Fruit fly (Drosophila melanogaster) whole organism, embryonic: Measurements from ENCODE around the gene yellow-g2.
A peak's percentile ranks its signal among the peaks of the same experiment; 100 is the strongest.

Experiments used
- CG12659 ChIP-seq: fragments of 200-800 bp; sonication (Bioruptor generic); optimal IDR thresholded peaks from 3 replicates; lab custom pipeline; 2017; ENCODE audit warnings: mild to moderate bottlenecking, missing biosample characterization, missing genetic modification reagents, missing genetic modification characterization
- CG1529 ChIP-seq: fragments of 200-800 bp; sonication (Bioruptor generic); optimal IDR thresholded peaks from 3 replicates; lab custom pipeline; 2018; ENCODE audit warnings: missing biosample characterization, missing genetic modification characterization
- CG16863 ChIP-seq: fragments of 200-800 bp; sonication (Bioruptor generic); optimal IDR thresholded peaks from 3 replicates; lab custom pipeline; 2016; ENCODE audit warnings: missing biosample characterization, missing genetic modification characterization
- CG2202 ChIP-seq: fragments of 200-800 bp; sonication (Bioruptor generic); optimal IDR thresholded peaks from 2 replicates; lab custom pipeline; 2018; ENCODE audit warnings: missing biosample characterization, mild to moderate bottlenecking, missing genetic modification characterization
- CG3163 ChIP-seq: fragments of 200-800 bp; sonication (Bioruptor generic); optimal IDR thresholded peaks from 3 replicates; lab custom pipeline; 2016; ENCODE audit warnings: missing biosample characterization, missing genetic modification characterization
- CG34422 ChIP-seq: fragments of 200-800 bp; sonication (Bioruptor generic); IDR thresholded peaks from 3 replicates; pipeline ENCODE4 v1.3.6; 2022; ENCODE audit warnings: missing biosample characterization, missing genetic modification characterization
- CG6813 ChIP-seq: fragments of 200-800 bp; sonication (Bioruptor generic); optimal IDR thresholded peaks from 2 replicates; lab custom pipeline; 2017; ENCODE audit warnings: missing biosample characterization, missing genetic modification characterization, mild to moderate bottlenecking, moderate library complexity, missing genetic modification reagents
- CG7271 ChIP-seq: fragments of 200-800 bp; sonication (Bioruptor generic); optimal IDR thresholded peaks from 2 replicates; lab custom pipeline; 2018; ENCODE audit warnings: missing biosample characterization, mild to moderate bottlenecking, missing genetic modification characterization, moderate library complexity
- CG8281 ChIP-seq: fragments of 200-800 bp; sonication (Bioruptor generic); optimal IDR thresholded peaks from 2 replicates; lab custom pipeline; 2018; ENCODE audit warnings: missing biosample characterization, mild to moderate bottlenecking, missing genetic modification characterization, moderate library complexity
- CG9215 ChIP-seq: fragments of 200-800 bp; sonication (Bioruptor generic); IDR thresholded peaks from 2 replicates; pipeline ENCODE4 v1.3.6; 2022; ENCODE audit warnings: missing biosample characterization, missing genetic modification characterization
- CG9817 ChIP-seq: fragments of 200-800 bp; sonication (Bioruptor generic); optimal IDR thresholded peaks from 2 replicates; lab custom pipeline; 2018; ENCODE audit warnings: missing biosample characterization, mild to moderate bottlenecking, missing genetic modification characterization, moderate library complexity
- CHES-1-like ChIP-seq: fragments of 200-800 bp; sonication (Bioruptor generic); optimal IDR thresholded peaks from 2 replicates; lab custom pipeline; 2016; ENCODE audit warnings: missing biosample characterization, missing genetic modification characterization
- CkIIα-i1 ChIP-seq: fragments of 200-800 bp; sonication (Bioruptor generic); IDR thresholded peaks from 2 replicates; pipeline ENCODE4 v1.3.6; 2022; ENCODE audit warnings: missing biosample characterization, missing genetic modification characterization
- CoRest ChIP-seq: fragments of 200-800 bp; sonication (Bioruptor generic); optimal IDR thresholded peaks from 3 replicates; lab custom pipeline; 2018; ENCODE audit warnings: missing biosample characterization, mild to moderate bottlenecking, missing genetic modification characterization, moderate library complexity
- Drgx ChIP-seq: fragments of 200-800 bp; sonication (Bioruptor generic); IDR thresholded peaks from 2 replicates; pipeline ENCODE4 v1.3.6; 2022; ENCODE audit warnings: missing biosample characterization, missing genetic modification characterization
- Ets97D ChIP-seq: fragments of 200-800 bp; sonication (Bioruptor generic); optimal IDR thresholded peaks from 3 replicates; lab custom pipeline; 2016; ENCODE audit warnings: missing biosample characterization, missing genetic modification characterization
- Fer2 ChIP-seq: fragments of 200-800 bp; sonication (Bioruptor generic); optimal IDR thresholded peaks from 2 replicates; lab custom pipeline; 2018; ENCODE audit warnings: missing biosample characterization, mild to moderate bottlenecking, missing genetic modification characterization, moderate library complexity
- HLHmδ ChIP-seq: fragments of 200-800 bp; sonication (Bioruptor generic); optimal IDR thresholded peaks from 2 replicates; lab custom pipeline; 2018; ENCODE audit warnings: missing biosample characterization, mild to moderate bottlenecking, missing genetic modification characterization, moderate library complexity
- Hr39 ChIP-seq: fragments of >200 bp; optimal IDR thresholded peaks from 2 replicates; lab custom pipeline; 2017
- Jarid2 ChIP-seq: fragments of 200-800 bp; sonication (Bioruptor generic); optimal IDR thresholded peaks from 3 replicates; lab custom pipeline; 2017; ENCODE audit warnings: mild to moderate bottlenecking, missing biosample characterization, missing genetic modification reagents, missing genetic modification characterization
- Lim3 ChIP-seq: fragments of 200-800 bp; sonication (Bioruptor generic); IDR thresholded peaks from 2 replicates; pipeline ENCODE4 v1.3.6; 2022; ENCODE audit warnings: missing biosample characterization, missing genetic modification characterization
- MTF-1 ChIP-seq: fragments of 200-800 bp; sonication (Bioruptor generic); optimal IDR thresholded peaks from 2 replicates; lab custom pipeline; 2018; ENCODE audit warnings: missing biosample characterization, mild to moderate bottlenecking, missing genetic modification characterization, borderline replicate concordance
- Mad ChIP-seq: fragments of 200-800 bp; sonication (Bioruptor generic); optimal IDR thresholded peaks from 2 replicates; lab custom pipeline; 2016; ENCODE audit warnings: missing biosample characterization, missing genetic modification characterization
- Meics ChIP-seq: fragments of 200-800 bp; sonication (Bioruptor generic); optimal IDR thresholded peaks from 2 replicates; lab custom pipeline; 2017; ENCODE audit warnings: missing biosample characterization, mild to moderate bottlenecking, missing genetic modification characterization
- Optix ChIP-seq: fragments of 200-800 bp; sonication (Bioruptor generic); IDR thresholded peaks from 3 replicates; pipeline ENCODE4 v1.3.6; 2022; ENCODE audit warnings: missing biosample characterization, missing genetic modification characterization
- Rx ChIP-seq: fragments of 200-800 bp; sonication (Bioruptor generic); IDR thresholded peaks from 2 replicates; pipeline ENCODE4 v1.3.6; 2022; ENCODE audit warnings: missing biosample characterization, missing genetic modification characterization
- bbx ChIP-seq: fragments of 200-800 bp; sonication (Bioruptor generic); IDR thresholded peaks from 2 replicates; pipeline ENCODE4 v1.3.6; 2022; ENCODE audit warnings: missing biosample characterization, missing genetic modification characterization; ENCODE audit not compliant: partially characterized antibody
- bcd ChIP-seq: fragments of 200-800 bp; sonication (Bioruptor generic); optimal IDR thresholded peaks from 2 replicates; lab custom pipeline; 2017; ENCODE audit warnings: missing biosample characterization, mild to moderate bottlenecking, missing genetic modification characterization
- bowl ChIP-seq: fragments of 200-800 bp; sonication (Bioruptor generic); IDR thresholded peaks from 2 replicates; pipeline ENCODE4 v1.3.6; 2022; ENCODE audit warnings: missing biosample characterization, missing genetic modification characterization
- cato ChIP-seq: fragments of 200-800 bp; sonication (Bioruptor generic); optimal IDR thresholded peaks from 2 replicates; lab custom pipeline; 2016; ENCODE audit warnings: missing biosample characterization, missing genetic modification characterization, borderline replicate concordance
- chm ChIP-seq: fragments of 200-800 bp; sonication (Bioruptor generic); IDR thresholded peaks from 2 replicates; pipeline ENCODE4 v1.3.6; 2022; ENCODE audit warnings: missing biosample characterization, missing genetic modification characterization
- corto ChIP-seq: fragments of 200-800 bp; sonication (Bioruptor generic); optimal IDR thresholded peaks from 2 replicates; lab custom pipeline; 2016; ENCODE audit warnings: missing biosample characterization, mild to moderate bottlenecking, missing genetic modification characterization, moderate library complexity
- dmrt99B ChIP-seq: fragments of 200-800 bp; sonication (Bioruptor generic); optimal IDR thresholded peaks from 2 replicates; lab custom pipeline; 2018; ENCODE audit warnings: missing biosample characterization, mild to moderate bottlenecking, missing genetic modification characterization, moderate library complexity
- fd96Cb ChIP-seq: fragments of 200-800 bp; sonication (Bioruptor generic); optimal IDR thresholded peaks from 2 replicates; lab custom pipeline; 2018; ENCODE audit warnings: missing biosample characterization, mild to moderate bottlenecking, missing genetic modification characterization, moderate library complexity
- fu2 ChIP-seq: fragments of 200-800 bp; sonication (Bioruptor generic); optimal IDR thresholded peaks from 2 replicates; lab custom pipeline; 2016; ENCODE audit warnings: missing biosample characterization, missing genetic modification characterization
- grau ChIP-seq: fragments of 200-800 bp; optimal IDR thresholded peaks from 3 replicates; lab custom pipeline; 2019; ENCODE audit warnings: missing biosample characterization, mild to moderate bottlenecking, missing genetic modification characterization, moderate library complexity
- grn ChIP-seq: fragments of 200-800 bp; sonication (Bioruptor generic); optimal IDR thresholded peaks from 3 replicates; lab custom pipeline; 2017; ENCODE audit warnings: missing biosample characterization, missing genetic modification characterization
- inv ChIP-seq: fragments of 200-800 bp; sonication (Bioruptor generic); IDR thresholded peaks from 2 replicates; pipeline ENCODE4 v1.3.6; 2022; ENCODE audit warnings: missing biosample characterization, missing genetic modification characterization; ENCODE audit not compliant: partially characterized antibody
- jing ChIP-seq: fragments of 200-800 bp; sonication (Bioruptor generic); optimal IDR thresholded peaks from 2 replicates; lab custom pipeline; 2018; ENCODE audit warnings: missing biosample characterization, mild to moderate bottlenecking, missing genetic modification characterization
- kah ChIP-seq: fragments of 200-800 bp; sonication (Bioruptor generic); optimal IDR thresholded peaks from 2 replicates; lab custom pipeline; 2018; ENCODE audit warnings: missing biosample characterization, mild to moderate bottlenecking, missing genetic modification characterization
- kni ChIP-seq: fragments of 200-800 bp; sonication (Bioruptor generic); optimal IDR thresholded peaks from 3 replicates; lab custom pipeline; 2017; ENCODE audit warnings: mild to moderate bottlenecking, missing biosample characterization, missing genetic modification reagents, missing genetic modification characterization
- knrl ChIP-seq: fragments of 200-800 bp; sonication (Bioruptor generic); IDR thresholded peaks from 3 replicates; pipeline ENCODE4 v1.3.6; 2022; ENCODE audit warnings: missing biosample characterization, missing genetic modification characterization; ENCODE audit not compliant: partially characterized antibody
- onecut ChIP-seq: fragments of 200-800 bp; sonication (Bioruptor generic); IDR thresholded peaks from 2 replicates; pipeline ENCODE4 v1.3.6; 2022; ENCODE audit warnings: missing biosample characterization, missing genetic modification characterization
- org-1 ChIP-seq: fragments of 200-800 bp; sonication (Bioruptor generic); optimal IDR thresholded peaks from 2 replicates; lab custom pipeline; 2017; ENCODE audit warnings: missing biosample characterization, missing genetic modification characterization
- scrt ChIP-seq: fragments of 200-800 bp; sonication (Bioruptor generic); optimal IDR thresholded peaks from 2 replicates; lab custom pipeline; 2018; ENCODE audit warnings: missing biosample characterization, mild to moderate bottlenecking, missing genetic modification characterization, moderate library complexity
- sima ChIP-seq: fragments of 200-800 bp; sonication (Bioruptor generic); optimal IDR thresholded peaks from 2 replicates; lab custom pipeline; 2016; ENCODE audit warnings: missing biosample characterization, missing genetic modification characterization
- sna ChIP-seq: fragments of 200-800 bp; sonication (Bioruptor generic); IDR thresholded peaks from 2 replicates; pipeline ENCODE4 v1.3.6; 2022; ENCODE audit warnings: missing biosample characterization, missing genetic modification characterization; ENCODE audit not compliant: partially characterized antibody
- sqz ChIP-seq: fragments of 200-800 bp; sonication (Bioruptor generic); optimal IDR thresholded peaks from 3 replicates; lab custom pipeline; 2018; ENCODE audit warnings: missing biosample characterization, mild to moderate bottlenecking, missing genetic modification characterization
- stwl ChIP-seq: fragments of 200-800 bp; sonication (Bioruptor generic); optimal IDR thresholded peaks from 3 replicates; lab custom pipeline; 2018; ENCODE audit warnings: missing biosample characterization, mild to moderate bottlenecking, missing genetic modification characterization, moderate library complexity
- tna ChIP-seq: fragments of 200-800 bp; sonication (Bioruptor generic); IDR thresholded peaks from 2 replicates; pipeline ENCODE4 v1.3.6; 2022; ENCODE audit warnings: missing biosample characterization, missing genetic modification characterization; ENCODE audit not compliant: partially characterized antibody

The yellow-g2 gene

dm6 chr3L:2262515-2262944, 13.8 kb upstream of the yellow-g2 start, which contains the start of the genes oxt and CG13807 (continued):
- TF ChIP-seq Fer2 (tag; lab: Kevin White, UChicago) (peak; percentile 85), sna (no peak), fu2 (GFP tag; lab: Kevin White, UChicago) (no peak), jing (GFP tag; lab: Kevin White, UChicago) (peak; percentile 72), CG9817 (peak; percentile 90), bcd (GFP tag; lab: Kevin White, UChicago) (peak; percentile 90), MTF-1 (peak; percentile 30), CG1529 (GFP tag; lab: Kevin White, UChicago) (peak; percentile 75), bbx (GFP tag; lab: Robert Waterston, UW) (0 out of 2 replicates have a peak, but pooled peaks have one; percentile 16), Hr39 (lab: Kevin White, UChicago) (no peak), CHES-1-like (GFP tag; lab: Kevin White, UChicago) (no peak), grn (peak; percentile 35), sqz (no peak), CG16863 (GFP tag; lab: Kevin White, UChicago) (peak; percentile 13), inv (GFP tag; lab: Robert Waterston, UW) (0 out of 2 replicates have a peak, but pooled peaks have one; percentile 12), scrt (GFP tag; lab: Kevin White, UChicago) (peak; percentile 62), Meics (GFP tag; lab: Kevin White, UChicago) (peak; percentile 85), Optix (GFP tag; lab: Robert Waterston, UW) (peak; percentile 75), CkIIα-i1 (GFP tag; lab: Robert Waterston, UW) (no peak), CG34422 (GFP tag; lab: Robert Waterston, UW) (peak; percentile 90), HLHmδ (GFP tag; lab: Kevin White, UChicago) (no peak), Jarid2 (GFP tag; lab: Kevin White, UChicago) (peak; percentile 55), CG8281 (tag; lab: Kevin White, UChicago) (peak; percentile 62), CG9215 (peak; percentile 78), fd96Cb (tag; lab: Kevin White, UChicago) (peak; percentile 76), Ets97D (GFP tag; lab: Kevin White, UChicago) (peak; percentile 55), CG2202 (tag; lab: Kevin White, UChicago) (peak; percentile 65), corto (GFP tag; lab: Kevin White, UChicago) (no peak), sima (GFP tag; lab: Kevin White, UChicago) (no peak), org-1 (peak; percentile 73), Mad (GFP tag; lab: Kevin White, UChicago) (peak; percentile 75), dmrt99B (tag; lab: Kevin White, UChicago) (peak; percentile 85), grau (tag; lab: Kevin White, UChicago) (peak; percentile 89), CG7271 (tag; lab: Kevin White, UChicago) (peak; percentile 80), kah (peak; percentile 50), CG3163 (GFP tag; lab: Kevin White, UChicago) (no peak), stwl (tag; lab: Kevin White, UChicago) (peak; percentile 86), tna (no peak), onecut (GFP tag; lab: Robert Waterston, UW) (peak; percentile 76), CG12659 (GFP tag; lab: Kevin White, UChicago) (peak; percentile 92), cato (GFP tag; lab: Kevin White, UChicago) (peak; percentile 79), Drgx (GFP tag; lab: Robert Waterston, UW) (peak; percentile 85), Lim3 (GFP tag; lab: Robert Waterston, UW) (peak; percentile 42; the same call in 1 of the 2 replicates), CG6813 (GFP tag; lab: Kevin White, UChicago) (peak; percentile 45), kni (GFP tag; lab: Kevin White, UChicago) (no peak), Rx (GFP tag; lab: Robert Waterston, UW) (peak; percentile 80), chm (GFP tag; lab: Robert Waterston, UW) (peak; percentile 81), CoRest (tag; lab: Kevin White, UChicago) (peak; percentile 94), bowl (GFP tag; lab: Robert Waterston, UW) (no peak; the same call in 1 of the 2 replicates), knrl (GFP tag; lab: Robert Waterston, UW) (peak; percentile 18; the same call in 1 of the 3 replicates)
